Fruit fly (Drosophila melanogaster): ENCODE data around the gene CG4884.

The CG4884 gene

dm6 chr3R:27916355-27917019 lies 42.6 kb downstream of the CG4884 start, which contains the start of the genes CG5003 and mRpS22 (continued):
- TF ChIP-seq BEAF-32 (GFP tag; optimal IDR thresholded peaks at IDR 0.05) (peak; percentile 68), NC2α (GFP tag; optimal IDR thresholded peaks at IDR 0.05) (peak; percentile 27), crp (GFP tag; optimal IDR thresholded peaks at IDR 0.05) (peak in 1 of 2 experiments; percentile 19), Hr3 (GFP tag; optimal IDR thresholded peaks at IDR 0.05) (peak; percentile 64), Hr51 (GFP tag; optimal IDR thresholded peaks at IDR 0.05) (peak in 1 of 2 experiments; percentile 57), CG32772 (GFP tag; IDR thresholded peaks at IDR 0.05) (0 out of 2 replicates have a peak, but pooled peaks have one; percentile 54), gfzf (GFP tag; optimal IDR thresholded peaks at IDR 0.05) (peak; percentile 67), Aef1 (GFP tag; IDR thresholded peaks at IDR 0.05) (peak; percentile 33; the same call in 1 of the 3 replicates), CG12942 (GFP tag; optimal IDR thresholded peaks at IDR 0.05) (peak; percentile 51), PHDP (tag; optimal IDR thresholded peaks at IDR 0.05) (peak; percentile 44), CG10366 (GFP tag; IDR thresholded peaks at IDR 0.05) (peak; percentile 23), kni (GFP tag; optimal IDR thresholded peaks at IDR 0.05) (no peak), wek (GFP tag; optimal IDR thresholded peaks at IDR 0.05) (peak; percentile 94), Bgb (GFP tag; IDR thresholded peaks at IDR 0.05; ENCODE audit: partially characterized antibody) (0 out of 2 replicates have a peak, but pooled peaks have one; percentile 37), tx (GFP tag; optimal IDR thresholded peaks at IDR 0.05) (peak; percentile 19), trh (GFP tag; optimal IDR thresholded peaks at IDR 0.05) (no peak), zfh2 (GFP tag; optimal IDR thresholded peaks at IDR 0.05) (peak; percentile 44), CG3163 (GFP tag; optimal IDR thresholded peaks at IDR 0.05) (no peak), gcm2 (GFP tag; optimal IDR thresholded peaks at IDR 0.05) (no peak), CG34376 (GFP tag; optimal IDR thresholded peaks at IDR 0.05) (peak; percentile 20), slbo (GFP tag; IDR thresholded peaks at IDR 0.05) (peak; percentile 72), CG3995 (GFP tag; optimal IDR thresholded peaks at IDR 0.05) (peak; percentile 26), Sox102F (GFP tag; optimal IDR thresholded peaks at IDR 0.05) (peak; percentile 59)

dm6 chr3R:27912147-27912546 lies 46.9 kb downstream of the CG4884 start, which contains the start of gene mil:
Gene mil (plus strand): TSS chr3R:27912447.
- TF ChIP-seq CG7928 (GFP tag; optimal IDR thresholded peaks at IDR 0.05) (no peak), ac (GFP tag; optimal IDR thresholded peaks at IDR 0.05) (no peak), bcd (GFP tag; optimal IDR thresholded peaks at IDR 0.05) (no peak), Mrtf (GFP tag; IDR thresholded peaks at IDR 0.05) (no peak), Sox102F (GFP tag; optimal IDR thresholded peaks at IDR 0.05) (no peak), onecut (GFP tag; IDR thresholded peaks at IDR 0.05) (no peak), CG17912 (GFP tag; optimal IDR thresholded peaks at IDR 0.05) (no peak), CG6175 (GFP tag; IDR thresholded peaks at IDR 0.05) (no peak), cas (GFP tag; IDR thresholded peaks at IDR 0.05) (no peak), ci (GFP tag; IDR thresholded peaks at IDR 0.05) (no peak), CG8388 (GFP tag; optimal IDR thresholded peaks at IDR 0.05) (no peak), nerfin-1 (tag; optimal IDR thresholded peaks at IDR 0.05) (no peak), stc (GFP tag; IDR thresholded peaks at IDR 0.05) (no peak)
